Worm (Caenorhabditis elegans) whole organism, L4 larva: ENCODE results near the gene acl-1.

Experiments
- D1046.2 ChIP-seq: fragments of 200-800 bp; sonication (Bioruptor generic); IDR thresholded peaks from 2 replicates; pipeline ENCODE4 v1.3.6; 2022; ENCODE audit warnings: missing genetic modification characterization, missing compliant biosample characterization
- F10B5.3 ChIP-seq: sonication (generic microtip); optimal IDR thresholded peaks from 2 replicates; lab custom pipeline; 2016; ENCODE audit warnings: mild to moderate bottlenecking, missing genetic modification characterization, missing compliant biosample characterization
- F49E8.2 ChIP-seq: sonication (generic microtip); optimal IDR thresholded peaks from 2 replicates; lab custom pipeline; 2016; ENCODE audit warnings: missing compliant biosample characterization, mild to moderate bottlenecking, missing genetic modification characterization, borderline replicate concordance
- ZK337.2 ChIP-seq: fragments of 200-800 bp; sonication (Bioruptor generic); IDR thresholded peaks from 2 replicates; pipeline ENCODE4 v1.3.6; 2022; ENCODE audit warnings: missing genetic modification reagents, missing genetic modification characterization, missing compliant biosample characterization
- aha-1 ChIP-seq: fragments of 150-350 bp; peaks from one replicate; lab custom pipeline; 2014; ENCODE audit warnings: missing biosample characterization, missing genetic modification characterization
- ceh-20 ChIP-seq: fragments of 200-800 bp; sonication (Bioruptor generic); IDR thresholded peaks from 2 replicates; pipeline ENCODE4 v1.3.6; 2022; ENCODE audit warnings: missing genetic modification reagents, missing genetic modification characterization, missing compliant biosample characterization
- ces-1 ChIP-seq: fragments of 150-350 bp; sonication (generic microtip); optimal IDR thresholded peaks from 4 replicates; lab custom pipeline; 2014; ENCODE audit warnings: missing biosample characterization, missing genetic modification reagents, missing genetic modification characterization
- ctbp-1 ChIP-seq: fragments of 200-800 bp; sonication (Bioruptor generic); IDR thresholded peaks from 2 replicates; pipeline ENCODE4 v1.3.6; 2022; ENCODE audit warnings: missing genetic modification reagents, missing genetic modification characterization, missing compliant biosample characterization
- daf-19 ChIP-seq: fragments of 200-800 bp; sonication (Bioruptor generic); conservative IDR thresholded peaks from 2 replicates; pipeline ENCODE4 v1.3.6; 2022; ENCODE audit warnings: missing genetic modification characterization, missing compliant biosample characterization
- daf-8 ChIP-seq: fragments of 200-800 bp; sonication (Bioruptor generic); IDR thresholded peaks from 2 replicates; pipeline ENCODE4 v1.3.6; 2022; ENCODE audit warnings: missing genetic modification characterization, missing compliant biosample characterization
- dmd-6 ChIP-seq: fragments of 200-800 bp; sonication (Bioruptor generic); IDR thresholded peaks from 2 replicates; pipeline ENCODE4 v1.3.6; 2022; ENCODE audit warnings: missing genetic modification reagents, missing genetic modification characterization, missing compliant biosample characterization
- dpl-1 ChIP-seq: fragments of 150-350 bp; optimal IDR thresholded peaks from 2 replicates; lab custom pipeline; 2014; ENCODE audit warnings: missing biosample characterization, missing genetic modification reagents, missing genetic modification characterization
- duxl-1 ChIP-seq: sonication (generic microtip); optimal IDR thresholded peaks from 2 replicates; lab custom pipeline; 2016; ENCODE audit warnings: mild to moderate bottlenecking, missing genetic modification characterization, moderate library complexity, missing compliant biosample characterization; ENCODE audit not compliant: poor library complexity
- egl-27 ChIP-seq: sonication (generic microtip); optimal IDR thresholded peaks from 3 replicates; lab custom pipeline; 2017; ENCODE audit warnings: missing biosample characterization, missing genetic modification reagents, missing genetic modification characterization
- egl-43 ChIP-seq: fragments of 200-800 bp; sonication (Bioruptor generic); IDR thresholded peaks from 2 replicates; pipeline ENCODE4 v1.3.6; 2022; ENCODE audit warnings: missing genetic modification reagents, missing genetic modification characterization, missing compliant biosample characterization
- hif-1 ChIP-seq, 2 experiments: sonication (generic microtip); optimal IDR thresholded peaks; 2 replicates each; lab custom pipeline; 2016 to 2017; ENCODE audit warnings: missing compliant biosample characterization in 2 of 2, missing genetic modification characterization in 2 of 2, missing genetic modification reagents in 2 of 2, missing genotype in 2 of 2, mild to moderate bottlenecking in 1 of 2
- hlh-11 ChIP-seq: fragments of 200-800 bp; sonication (Bioruptor generic); optimal IDR thresholded peaks from 2 replicates; lab custom pipeline; 2018; ENCODE audit warnings: mild to moderate bottlenecking, missing genetic modification characterization, missing compliant biosample characterization
- hlh-30 ChIP-seq: sonication (generic microtip); optimal IDR thresholded peaks from 2 replicates; lab custom pipeline; 2017; ENCODE audit warnings: antibody characterized with exemption, mild to moderate bottlenecking, missing genetic modification characterization, missing compliant biosample characterization; ENCODE audit not compliant: insufficient read depth
- hmg-1.1 ChIP-seq: fragments of 200-800 bp; sonication (Bioruptor generic); IDR thresholded peaks from 2 replicates; pipeline ENCODE4 v1.3.6; 2022; ENCODE audit warnings: missing genetic modification reagents, missing genetic modification characterization, missing compliant biosample characterization
- jun-1 ChIP-seq: fragments of 150-350 bp; optimal IDR thresholded peaks from 2 replicates; lab custom pipeline; 2014; ENCODE audit warnings: missing biosample characterization, missing genetic modification reagents, missing genetic modification characterization
- lim-7 ChIP-seq: fragments of 200-800 bp; sonication (Bioruptor generic); IDR thresholded peaks from 2 replicates; pipeline ENCODE4 v1.3.6; 2022; ENCODE audit warnings: missing genetic modification characterization, missing compliant biosample characterization
- lin-1 ChIP-seq: fragments of 200-800 bp; sonication (Bioruptor generic); IDR thresholded peaks from 2 replicates; pipeline ENCODE4 v1.3.6; 2022; ENCODE audit warnings: missing genetic modification reagents, missing genetic modification characterization, missing compliant biosample characterization
- lin-29 ChIP-seq: fragments of 200-800 bp; sonication (Bioruptor generic); IDR thresholded peaks from 2 replicates; pipeline ENCODE4 v1.3.6; 2022; ENCODE audit warnings: missing genetic modification reagents, missing genetic modification characterization, missing compliant biosample characterization
- lin-38 ChIP-seq: fragments of 200-800 bp; sonication (Bioruptor generic); IDR thresholded peaks from 2 replicates; pipeline ENCODE4 v1.3.6; 2022; ENCODE audit warnings: missing genetic modification reagents, missing genetic modification characterization, missing compliant biosample characterization
- lin-39 ChIP-seq: fragments of 150-350 bp; optimal IDR thresholded peaks from 2 replicates; lab custom pipeline; 2014; ENCODE audit warnings: missing biosample characterization, missing genetic modification reagents, missing genetic modification characterization
- mdl-1 ChIP-seq, 2 experiments: fragments of 150-350 bp in 1 of 2; sonication (generic microtip) in 1 of 2; optimal IDR thresholded peaks; 2 replicates each; lab custom pipeline; 2014 to 2017; ENCODE audit warnings: missing biosample characterization in 2 of 2, missing genetic modification characterization in 2 of 2
- mes-2 ChIP-seq: sonication (generic microtip); optimal IDR thresholded peaks from 2 replicates; lab custom pipeline; 2016; ENCODE audit warnings: missing genotype, mild to moderate bottlenecking, missing genetic modification characterization, missing compliant biosample characterization; ENCODE audit not compliant: poor library complexity, severe bottlenecking
- mxl-3 ChIP-seq: fragments of 200-800 bp; sonication (Bioruptor generic); optimal IDR thresholded peaks from 2 replicates; lab custom pipeline; 2018; ENCODE audit warnings: mild to moderate bottlenecking, missing genetic modification characterization, missing compliant biosample characterization
- nhr-102 ChIP-seq: sonication (generic microtip); optimal IDR thresholded peaks from 2 replicates; lab custom pipeline; 2016; ENCODE audit warnings: mild to moderate bottlenecking, missing genetic modification characterization, moderate library complexity, missing compliant biosample characterization
- nhr-28 ChIP-seq: fragments of 150-350 bp; optimal IDR thresholded peaks from 2 replicates; lab custom pipeline; 2014; ENCODE audit warnings: missing biosample characterization, missing genetic modification characterization
- nhr-48 ChIP-seq: sonication (generic microtip); optimal IDR thresholded peaks from 2 replicates; lab custom pipeline; 2016; ENCODE audit warnings: mild to moderate bottlenecking, missing genetic modification characterization, missing compliant biosample characterization
- pha-4 ChIP-seq, 2 experiments: fragments of 150-350 bp in 1 of 2; fragments of 200-800 bp in 1 of 2; sonication (Bioruptor generic) in 1 of 2; IDR thresholded peaks in 1 of 2; optimal IDR thresholded peaks in 1 of 2; 2 replicates each; pipeline versions ENCODE4 v1.3.6 to Lab custom; 2014 to 2022; ENCODE audit warnings: missing genetic modification characterization in 2 of 2, missing genetic modification reagents in 2 of 2, missing biosample characterization in 1 of 2, missing compliant biosample characterization in 1 of 2
- pqm-1 ChIP-seq: sonication (generic microtip); optimal IDR thresholded peaks from 2 replicates; lab custom pipeline; 2017; ENCODE audit warnings: missing biosample characterization, missing genetic modification characterization
- rbr-2 ChIP-seq: sonication (generic microtip); optimal IDR thresholded peaks from 2 replicates; lab custom pipeline; 2016; ENCODE audit warnings: missing genotype, missing genetic modification characterization, missing compliant biosample characterization
- set-16 ChIP-seq: fragments of 200-800 bp; sonication (Bioruptor generic); IDR thresholded peaks from 2 replicates; pipeline ENCODE4 v1.3.6; 2022; ENCODE audit warnings: missing genetic modification reagents, missing genetic modification characterization, missing compliant biosample characterization
- skn-1 ChIP-seq: fragments of 150-350 bp; optimal IDR thresholded peaks from 2 replicates; lab custom pipeline; 2014; ENCODE audit warnings: missing biosample characterization, missing genetic modification characterization
- snpc-4 ChIP-seq: fragments of 150-350 bp; optimal IDR thresholded peaks from 2 replicates; lab custom pipeline; 2014; ENCODE audit warnings: missing biosample characterization, missing genetic modification characterization
- spr-1 ChIP-seq: sonication (generic microtip); optimal IDR thresholded peaks from 2 replicates; lab custom pipeline; 2016; ENCODE audit warnings: mild to moderate bottlenecking, missing genetic modification characterization, missing compliant biosample characterization
- spr-3 ChIP-seq: fragments of 200-800 bp; sonication (Bioruptor generic); optimal IDR thresholded peaks from 2 replicates; lab custom pipeline; 2018; ENCODE audit warnings: mild to moderate bottlenecking, missing genetic modification characterization, missing compliant biosample characterization
- unc-62 ChIP-seq, 3 experiments: fragments of 150-350 bp in 1 of 3; sonication (generic microtip); optimal IDR thresholded peaks in 2 of 3; peaks in 1 of 3; 1 replicate in 1 of 3; 2 replicates in 2 of 3; lab custom pipeline; 2014 to 2017; ENCODE audit warnings: missing biosample characterization in 3 of 3, missing genetic modification characterization in 3 of 3, missing genetic modification reagents in 3 of 3, missing genotype in 1 of 3
- vab-7 ChIP-seq: fragments of 200-800 bp; sonication (Bioruptor generic); IDR thresholded peaks from 2 replicates; pipeline ENCODE4 v1.3.6; 2022; ENCODE audit warnings: missing genetic modification reagents, missing genetic modification characterization, missing compliant biosample characterization
- zag-1 ChIP-seq: fragments of 150-350 bp; optimal IDR thresholded peaks from 2 replicates; lab custom pipeline; 2014; ENCODE audit warnings: missing biosample characterization, missing genetic modification characterization
- ztf-7 ChIP-seq: fragments of 150-350 bp; optimal IDR thresholded peaks from 2 replicates; lab custom pipeline; 2014; ENCODE audit warnings: missing biosample characterization, missing genetic modification characterization

The acl-1 gene

ce11 chrX:15865868-15866555 lies 16.3 kb downstream of the acl-1 start, which contains the start of the genes csb-1 and F53H4.4 (continued):
- TF ChIP-seq mes-2 (peak; percentile 91), pha-4 (GFP tag; IDR thresholded peaks at IDR 0.05; lab: Robert Waterston, UW) (no peak), pha-4 (tag; optimal IDR thresholded peaks at IDR 0.05; lab: Kevin White, UChicago) (peak; percentile 48), hlh-11 (tag; lab: Kevin White, UChicago) (peak; percentile 73), ces-1 (GFP tag; lab: Kevin White, UChicago) (no peak), nhr-102 (tag; lab: Kevin White, UChicago) (peak; percentile 37), nhr-48 (peak; percentile 10), spr-3 (GFP tag; lab: Kevin White, UChicago) (no peak), vab-7 (GFP tag; lab: Robert Waterston, UW) (peak; percentile 15; the same call in 1 of the 2 replicates), lim-7 (GFP tag; lab: Robert Waterston, UW) (no peak), duxl-1 (no peak), pqm-1 (peak; percentile 50), spr-1 (tag; lab: Kevin White, UChicago) (peak; percentile 10), hlh-30 (tag; lab: Kevin White, UChicago) (peak; percentile 98), dpl-1 (GFP tag; lab: Kevin White, UChicago) (peak; percentile 71), snpc-4 (tag; lab: Kevin White, UChicago) (peak; percentile 37), jun-1 (tag; lab: Kevin White, UChicago) (no peak), dmd-6 (GFP tag; lab: Robert Waterston, UW) (peak; percentile 58; the same call in 1 of the 2 replicates), hmg-1.1 (peak; percentile 41; the same call in 1 of the 2 replicates), lin-39 (tag; lab: Kevin White, UChicago) (no peak), ceh-20 (GFP tag; lab: Robert Waterston, UW) (peak; percentile 31; the same call in 1 of the 2 replicates), rbr-2 (tag; lab: Kevin White, UChicago) (peak; percentile 57), ctbp-1 (GFP tag; lab: Robert Waterston, UW) (no peak)

ce11 chrX:15869589-15869988 lies 19.9 kb downstream of the acl-1 start:
- no peak for TF ChIP-seq D1046.2 (GFP tag; lab: Robert Waterston, UW)
- no peak for TF ChIP-seq aha-1 (tag; lab: Kevin White, UChicago)
- peak; percentile 15 for TF ChIP-seq hlh-11 (tag; lab: Kevin White, UChicago)
- TF ChIP-seq unc-62 (GFP tag; optimal IDR thresholded peaks at IDR 0.05 in 1 of 2; lab: Kevin White, UChicago), result peak in 1 of 2 experiments; percentile 81
- no peak for TF ChIP-seq unc-62 (tag; optimal IDR thresholded peaks at IDR 0.05; lab: Kevin White, UChicago)
- TF ChIP-seq lin-38 (GFP tag; lab: Robert Waterston, UW), result no peak
- TF ChIP-seq hmg-1.1, result no peak
- TF ChIP-seq mxl-3 (GFP tag; lab: Kevin White, UChicago), result peak; percentile 9
- TF ChIP-seq egl-27 (tag; lab: Kevin White, UChicago), result no peak
- no peak for TF ChIP-seq hlh-30 (tag; lab: Kevin White, UChicago)

- TF ChIP-seq mdl-1 (tag; optimal IDR thresholded peaks at IDR 0.05; lab: Kevin White, UChicago) (peak in 1 of 2 experiments; percentile 21), hif-1 (tag; optimal IDR thresholded peaks at IDR 0.05; lab: Kevin White, UChicago) (peak in 1 of 2 experiments; percentile 8), nhr-28 (tag; lab: Kevin White, UChicago) (peak; percentile 16), aha-1 (tag; lab: Kevin White, UChicago) (peak; percentile 51), ZK337.2 (GFP tag; lab: Robert Waterston, UW) (no peak), mxl-3 (GFP tag; lab: Kevin White, UChicago) (peak; percentile 75), hmg-1.1 (0 out of 2 replicates have a peak, but pooled peaks have one; percentile 34), ceh-20 (GFP tag; lab: Robert Waterston, UW) (peak; percentile 29; the same call in 1 of the 2 replicates), daf-8 (GFP tag; lab: Robert Waterston, UW) (no peak), hlh-30 (tag; lab: Kevin White, UChicago) (peak; percentile 74), F49E8.2 (tag; lab: Kevin White, UChicago) (no peak), duxl-1 (no peak), daf-19 (no peak), zag-1 (tag; lab: Kevin White, UChicago) (no peak), ztf-7 (tag; lab: Kevin White, UChicago) (no peak), set-16 (peak; percentile 46), hlh-11 (tag; lab: Kevin White, UChicago) (peak; percentile 46), egl-43 (peak; percentile 57; the same call in 1 of the 2 replicates), skn-1 (tag; lab: Kevin White, UChicago) (no peak), lin-29 (no peak), lin-1 (GFP tag; lab: Robert Waterston, UW) (no peak), F10B5.3 (tag; lab: Kevin White, UChicago) (no peak), lin-38 (GFP tag; lab: Robert Waterston, UW) (no peak)
Measured at ce11 chrX:15876936-15877335, 27.3 kb downstream of the acl-1 start.
